Worm (Caenorhabditis elegans) whole organism, L2 larva: ENCODE measurements around the gene C34C6.9.

Experiments used
- aly-2 ChIP-seq: fragments of 150-350 bp; optimal IDR thresholded peaks from 2 replicates; lab custom pipeline; 2014; ENCODE audit warnings: missing biosample characterization, missing genetic modification characterization
- ama-1 ChIP-seq: fragments of 150-350 bp; optimal IDR thresholded peaks from 2 replicates; lab custom pipeline; 2018; ENCODE audit warnings: inconsistent platforms
- dmd-4 ChIP-seq: sonication (generic microtip); optimal IDR thresholded peaks from 2 replicates; lab custom pipeline; 2017; ENCODE audit warnings: missing biosample characterization, missing genetic modification characterization
- fos-1 ChIP-seq: fragments of 150-350 bp; optimal IDR thresholded peaks from 2 replicates; lab custom pipeline; 2014; ENCODE audit warnings: missing biosample characterization, missing genetic modification characterization
- nhr-11 ChIP-seq: fragments of 150-350 bp; optimal IDR thresholded peaks from 2 replicates; lab custom pipeline; 2014; ENCODE audit warnings: missing biosample characterization, missing genetic modification characterization
- nhr-12 ChIP-seq: fragments of 150-350 bp; optimal IDR thresholded peaks from 2 replicates; lab custom pipeline; 2014; ENCODE audit warnings: missing biosample characterization, missing genetic modification characterization
- nhr-6 ChIP-seq: fragments of 150-350 bp; optimal IDR thresholded peaks from 2 replicates; lab custom pipeline; 2014; ENCODE audit warnings: missing biosample characterization, missing genetic modification characterization
- zag-1 ChIP-seq: fragments of 150-350 bp; optimal IDR thresholded peaks from 2 replicates; lab custom pipeline; 2014; ENCODE audit warnings: missing biosample characterization, missing genetic modification characterization
- ztf-11 ChIP-seq: sonication (generic microtip); optimal IDR thresholded peaks from 2 replicates; lab custom pipeline; 2017; ENCODE audit warnings: missing biosample characterization, missing genetic modification characterization

- TF ChIP-seq ama-1 (no peak), dmd-4 (tag; lab: Kevin White, UChicago) (no peak), nhr-11 (tag; lab: Kevin White, UChicago) (no peak), zag-1 (tag; lab: Kevin White, UChicago) (no peak), ztf-11 (no peak), nhr-6 (tag; lab: Kevin White, UChicago) (no peak), fos-1 (tag; lab: Kevin White, UChicago) (no peak), nhr-12 (tag; lab: Kevin White, UChicago) (no peak), aly-2 (tag; lab: Kevin White, UChicago) (no peak)
These were observed 36.9 kb upstream of the C34C6.9 start for ce11 chrII:8648843-8649242.
